Worm (Caenorhabditis elegans) whole organism, young adult: ENCODE data around the gene C18A3.10.

ENCODE experiments used
- C17E4.6 ChIP-seq: fragments of 200-800 bp; sonication (Bioruptor generic); IDR thresholded peaks from 2 replicates; pipeline ENCODE4 v1.3.6; 2022; ENCODE audit warnings: missing genetic modification reagents, missing genetic modification characterization, missing compliant biosample characterization
- F22D6.2 ChIP-seq: sonication (generic microtip); optimal IDR thresholded peaks from 2 replicates; lab custom pipeline; 2016; ENCODE audit warnings: mild to moderate bottlenecking, missing genetic modification characterization, missing compliant biosample characterization
- him-1 ChIP-seq: sonication (generic microtip); optimal IDR thresholded peaks from 2 replicates; lab custom pipeline; 2016; ENCODE audit warnings: missing genotype, missing genetic modification reagents, missing genetic modification characterization, missing compliant biosample characterization
- nhr-120 ChIP-seq: fragments of 200-800 bp; sonication (Bioruptor generic); IDR thresholded peaks from 2 replicates; pipeline ENCODE4 v1.3.6; 2022; ENCODE audit warnings: missing genetic modification characterization, missing compliant biosample characterization
- sea-2 ChIP-seq: fragments of 200-800 bp; sonication (Bioruptor generic); IDR thresholded peaks from 2 replicates; pipeline ENCODE4 v1.3.6; 2022; ENCODE audit warnings: missing genetic modification characterization, missing compliant biosample characterization

DNA sequence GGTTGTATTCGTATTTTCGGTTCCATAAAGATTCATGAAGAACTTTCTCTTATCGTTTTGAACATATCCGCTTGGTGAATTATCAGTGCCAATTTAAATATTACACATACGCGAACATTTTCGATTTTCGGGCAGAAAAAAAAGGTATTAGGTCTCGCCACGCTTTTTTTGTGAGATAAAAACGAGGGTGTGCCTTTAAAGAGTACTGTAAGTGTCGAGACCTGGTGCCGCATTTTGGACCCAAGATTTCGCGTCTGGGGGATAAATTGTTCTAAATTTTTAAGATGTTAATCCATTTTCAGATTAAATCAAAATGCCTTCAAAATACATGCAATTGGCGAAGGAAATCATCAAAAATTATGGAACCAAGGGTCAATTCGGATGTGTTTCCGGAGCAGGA lies 21.8 kb downstream of the C18A3.10 start, which contains the start of gene C25H3.3:
- no peak for TF ChIP-seq sea-2 (GFP tag; lab: Robert Waterston, UW)
- TF ChIP-seq nhr-120 = no peak
- no peak for TF ChIP-seq F22D6.2
- TF ChIP-seq C17E4.6 = no peak
- TF ChIP-seq him-1 (tag; lab: Kevin White, UChicago) = no peak
